Fruit fly (Drosophila melanogaster): ENCODE data around the gene Blos2.

Gene Blos2

dm6 chr3L:11091943-11092609 lies 30.7 kb downstream of the Blos2 start (continued):
- TF ChIP-seq CG15073 (GFP tag; optimal IDR thresholded peaks at IDR 0.05) (no peak), CG10267 (tag; optimal IDR thresholded peaks at IDR 0.05) (peak; percentile 94), CG8089 (GFP tag; optimal IDR thresholded peaks at IDR 0.05) (peak; percentile 34), Ets65A (GFP tag) (peak; percentile 68), CG30431 (GFP tag; optimal IDR thresholded peaks at IDR 0.05) (no peak), cg (GFP tag; optimal IDR thresholded peaks at IDR 0.05) (no peak), Doc2 (GFP tag; IDR thresholded peaks at IDR 0.05) (no peak), Aef1 (GFP tag; IDR thresholded peaks at IDR 0.05) (no peak; the same call in 2 of the 3 replicates), CG7556 (GFP tag; optimal IDR thresholded peaks at IDR 0.05) (peak; percentile 5), Sry-δ (GFP tag; optimal IDR thresholded peaks at IDR 0.05) (peak; percentile 53), Hmx (GFP tag; optimal IDR thresholded peaks at IDR 0.05) (no peak), Lpt (GFP tag; optimal IDR thresholded peaks at IDR 0.05) (no peak), CG15269 (tag; optimal IDR thresholded peaks at IDR 0.05) (no peak), ems (GFP tag; optimal IDR thresholded peaks at IDR 0.05) (peak; percentile 41), corto (GFP tag; optimal IDR thresholded peaks at IDR 0.05) (peak; percentile 47), Gsc (GFP tag; IDR thresholded peaks at IDR 0.05) (no peak), CG14667 (GFP tag; IDR thresholded peaks at IDR 0.05) (no peak), CG9797 (GFP tag; optimal IDR thresholded peaks at IDR 0.05) (no peak), CG3726 (GFP tag; IDR thresholded peaks at IDR 0.05) (no peak), insv (GFP tag; optimal IDR thresholded peaks at IDR 0.05) (peak in 1 of 2 experiments; percentile 33), Ets97D (GFP tag; optimal IDR thresholded peaks at IDR 0.05) (peak; percentile 63), vvl (GFP tag; IDR thresholded peaks at IDR 0.05) (peak; percentile 79), Hr3 (GFP tag; optimal IDR thresholded peaks at IDR 0.05) (no peak), sens-2 (GFP tag; IDR thresholded peaks at IDR 0.05) (no peak), Rfx (GFP tag; IDR thresholded peaks at IDR 0.05) (peak; percentile 53), abd-A (tag; optimal IDR thresholded peaks at IDR 0.05) (no peak), mam (GFP tag; optimal IDR thresholded peaks at IDR 0.05) (peak; percentile 64), az2 (GFP tag; optimal IDR thresholded peaks at IDR 0.05) (peak; percentile 27), Dek (tag; optimal IDR thresholded peaks at IDR 0.05) (peak; percentile 2), CG17912 (GFP tag; optimal IDR thresholded peaks at IDR 0.05) (peak; percentile 4), CG3995 (GFP tag; optimal IDR thresholded peaks at IDR 0.05) (peak; percentile 28), GATAe (GFP tag; conservative IDR thresholded peaks at IDR 0.05) (no peak), pan (optimal IDR thresholded peaks at IDR 0.05) (no peak), pan (GFP tag; optimal IDR thresholded peaks at IDR 0.05 in 1 of 2, IDR thresholded peaks at IDR 0.05 in 1 of 2) (peak in 1 of 2 experiments; percentile 64), CG4360 (GFP tag; IDR thresholded peaks at IDR 0.05) (no peak), chn (GFP tag; optimal IDR thresholded peaks at IDR 0.05) (peak; percentile 88), stwl (tag; optimal IDR thresholded peaks at IDR 0.05) (peak; percentile 85), CG2129 (GFP tag; IDR thresholded peaks at IDR 0.05; ENCODE audit: partially characterized antibody) (no peak), schlank (tag; optimal IDR thresholded peaks at IDR 0.05) (no peak), eyg (GFP tag; optimal IDR thresholded peaks at IDR 0.05) (peak; percentile 27), trh (GFP tag; optimal IDR thresholded peaks at IDR 0.05) (no peak), CG12942 (GFP tag; optimal IDR thresholded peaks at IDR 0.05) (peak; percentile 39), CG14710 (tag; optimal IDR thresholded peaks at IDR 0.05) (peak; percentile 18), CG12155 (GFP tag; optimal IDR thresholded peaks at IDR 0.05) (peak; percentile 57), Bdp1 (GFP tag; optimal IDR thresholded peaks at IDR 0.05) (peak; percentile 50), CG9215 (GFP tag; IDR thresholded peaks at IDR 0.05) (0 out of 2 replicates have a peak, but pooled peaks have one; percentile 6), Drgx (GFP tag; IDR thresholded peaks at IDR 0.05) (no peak), Abd-B (GFP tag; optimal IDR thresholded peaks at IDR 0.05) (peak; percentile 28), zen (tag; optimal IDR thresholded peaks at IDR 0.05) (no peak)
